Fruit fly (Drosophila melanogaster) whole organism, embryonic: ENCODE measurements around the gene CG32847.

ENCODE experiments used
- Adf1 ChIP-seq: fragments of 200-800 bp; sonication (Bioruptor generic); IDR thresholded peaks from 2 replicates; pipeline ENCODE4 v1.3.6; 2022; ENCODE audit warnings: missing biosample characterization, missing genetic modification characterization
- CG12299 ChIP-seq: fragments of 200-800 bp; sonication (Bioruptor generic); optimal IDR thresholded peaks from 2 replicates; lab custom pipeline; 2018; ENCODE audit warnings: missing biosample characterization, mild to moderate bottlenecking, missing genetic modification characterization
- CG13287 ChIP-seq: fragments of 200-800 bp; sonication (Bioruptor generic); IDR thresholded peaks from 2 replicates; pipeline ENCODE4 v1.3.6; 2022; ENCODE audit warnings: missing biosample characterization, missing genetic modification characterization; ENCODE audit not compliant: partially characterized antibody
- CG34422 ChIP-seq: fragments of 200-800 bp; sonication (Bioruptor generic); IDR thresholded peaks from 3 replicates; pipeline ENCODE4 v1.3.6; 2022; ENCODE audit warnings: missing biosample characterization, missing genetic modification characterization
- CG3726 ChIP-seq: fragments of 200-800 bp; sonication (Bioruptor generic); IDR thresholded peaks from 3 replicates; pipeline ENCODE4, ENCODE4 v1.3.6; 2022; ENCODE audit warnings: missing biosample characterization, missing genetic modification characterization
- CG43689 ChIP-seq: fragments of 200-800 bp; sonication (Bioruptor generic); IDR thresholded peaks from 2 replicates; pipeline ENCODE4 v1.3.6; 2022; ENCODE audit warnings: missing biosample characterization, missing genetic modification characterization
- CG6683 ChIP-seq: fragments of 200-800 bp; sonication (Bioruptor generic); optimal IDR thresholded peaks from 2 replicates; lab custom pipeline; 2017; ENCODE audit warnings: missing biosample characterization, mild to moderate bottlenecking, missing genetic modification characterization, missing genetic modification reagents
- CG6854 ChIP-seq: fragments of 200-800 bp; sonication (Bioruptor generic); optimal IDR thresholded peaks from 3 replicates; lab custom pipeline; 2017; ENCODE audit warnings: missing biosample characterization, mild to moderate bottlenecking, missing genetic modification characterization
- Deaf1 ChIP-seq: fragments of 200-800 bp; optimal IDR thresholded peaks from 3 replicates; lab custom pipeline; 2019; ENCODE audit warnings: missing biosample characterization, mild to moderate bottlenecking, missing genetic modification characterization, moderate library complexity
- Dfd ChIP-seq, 2 experiments: fragments of >200 bp; optimal IDR thresholded peaks; 2 replicates each; lab custom pipeline; 2017; ENCODE audit warnings: missing biosample characterization in 2 of 2, missing genetic modification characterization in 2 of 2
- Dip2 ChIP-seq: fragments of 200-800 bp; sonication (Bioruptor generic); IDR thresholded peaks from 2 replicates; pipeline ENCODE4 v1.3.6; 2022; ENCODE audit warnings: missing biosample characterization, missing genetic modification characterization
- Drgx ChIP-seq: fragments of 200-800 bp; sonication (Bioruptor generic); IDR thresholded peaks from 2 replicates; pipeline ENCODE4 v1.3.6; 2022; ENCODE audit warnings: missing biosample characterization, missing genetic modification characterization
- Eip74EF ChIP-seq, 2 experiments: fragments of 200-800 bp in 1 of 2; fragments of >200 bp in 1 of 2; sonication (Bioruptor generic) in 1 of 2; optimal IDR thresholded peaks; 2 replicates each; lab custom pipeline; 2017 to 2019; ENCODE audit warnings: missing biosample characterization in 2 of 2, missing genetic modification characterization in 2 of 2, mild to moderate bottlenecking in 1 of 2, moderate library complexity in 1 of 2
- Lim3 ChIP-seq: fragments of 200-800 bp; sonication (Bioruptor generic); IDR thresholded peaks from 2 replicates; pipeline ENCODE4 v1.3.6; 2022; ENCODE audit warnings: missing biosample characterization, missing genetic modification characterization
- Opbp ChIP-seq: fragments of 200-800 bp; sonication (Bioruptor generic); IDR thresholded peaks from 3 replicates; pipeline ENCODE4 v1.3.6; 2022; ENCODE audit warnings: missing biosample characterization, missing genetic modification characterization; ENCODE audit not compliant: partially characterized antibody
- Poxn ChIP-seq: fragments of 200-800 bp; sonication (Bioruptor generic); IDR thresholded peaks from 2 replicates; pipeline ENCODE4 v1.3.6; 2022; ENCODE audit warnings: missing biosample characterization, missing genetic modification characterization
- TFAM ChIP-seq: fragments of 200-800 bp; sonication (Bioruptor generic); optimal IDR thresholded peaks from 2 replicates; lab custom pipeline; 2017; ENCODE audit warnings: missing biosample characterization, missing genetic modification characterization, inconsistent platforms
- bbx ChIP-seq: fragments of 200-800 bp; sonication (Bioruptor generic); IDR thresholded peaks from 2 replicates; pipeline ENCODE4 v1.3.6; 2022; ENCODE audit warnings: missing biosample characterization, missing genetic modification characterization; ENCODE audit not compliant: partially characterized antibody
- cas ChIP-seq: fragments of 200-800 bp; sonication (Bioruptor generic); IDR thresholded peaks from 2 replicates; pipeline ENCODE4 v1.3.6; 2022; ENCODE audit warnings: missing biosample characterization, missing genetic modification characterization
- cato ChIP-seq: fragments of 200-800 bp; sonication (Bioruptor generic); optimal IDR thresholded peaks from 2 replicates; lab custom pipeline; 2016; ENCODE audit warnings: missing biosample characterization, missing genetic modification characterization, borderline replicate concordance
- cg ChIP-seq: fragments of 200-800 bp; sonication (Bioruptor generic); optimal IDR thresholded peaks from 3 replicates; lab custom pipeline; 2019; ENCODE audit warnings: missing biosample characterization, mild to moderate bottlenecking, missing genetic modification characterization, moderate library complexity
- chinmo ChIP-seq: fragments of 200-800 bp; sonication (Bioruptor generic); IDR thresholded peaks from 4 replicates; pipeline ENCODE4 v1.3.6; 2022; ENCODE audit warnings: missing biosample characterization, missing genetic modification characterization; ENCODE audit not compliant: partially characterized antibody
- crol ChIP-seq: fragments of 200-800 bp; sonication (Bioruptor generic); IDR thresholded peaks from 2 replicates; pipeline ENCODE4 v1.3.6; 2022; ENCODE audit warnings: missing biosample characterization, missing genetic modification characterization
- dm ChIP-seq: fragments of 200-800 bp; sonication (Bioruptor generic); optimal IDR thresholded peaks from 3 replicates; lab custom pipeline; 2016; ENCODE audit warnings: missing biosample characterization, missing genetic modification characterization
- dpn ChIP-seq, 2 experiments: fragments of 200-800 bp; sonication (Bioruptor generic); optimal IDR thresholded peaks; 3 replicates each; lab custom pipeline; 2016; ENCODE audit warnings: missing biosample characterization in 2 of 2, missing genetic modification characterization in 2 of 2
- lov ChIP-seq, 2 experiments: fragments of 200-800 bp in 1 of 2; fragments of >200 bp in 1 of 2; sonication (Bioruptor generic) in 1 of 2; IDR thresholded peaks in 1 of 2; optimal IDR thresholded peaks in 1 of 2; 2 replicates in 1 of 2; 3 replicates in 1 of 2; pipeline versions ENCODE4 v1.3.6 to Lab custom; 2017 to 2022; ENCODE audit warnings: missing biosample characterization in 1 of 2, missing genetic modification characterization in 1 of 2
- mld ChIP-seq: fragments of 200-800 bp; sonication (Bioruptor generic); IDR thresholded peaks from 3 replicates; pipeline ENCODE4 v1.3.6; 2022; ENCODE audit warnings: missing biosample characterization, missing genetic modification characterization; ENCODE audit not compliant: partially characterized antibody
- nerfin-2 ChIP-seq: fragments of 200-800 bp; sonication (Bioruptor generic); IDR thresholded peaks from 2 replicates; pipeline ENCODE4 v1.3.6; 2022; ENCODE audit warnings: missing biosample characterization, missing genetic modification characterization; ENCODE audit not compliant: partially characterized antibody
- nmo ChIP-seq: fragments of 200-800 bp; sonication (Bioruptor generic); optimal IDR thresholded peaks from 2 replicates; lab custom pipeline; 2018; ENCODE audit warnings: missing biosample characterization, mild to moderate bottlenecking, missing genetic modification characterization, moderate library complexity
- nom ChIP-seq: fragments of 200-800 bp; sonication (Bioruptor generic); optimal IDR thresholded peaks from 2 replicates; lab custom pipeline; 2017; ENCODE audit warnings: missing biosample characterization, missing genetic modification characterization, mild to moderate bottlenecking, moderate library complexity, missing genetic modification reagents
- onecut ChIP-seq: fragments of 200-800 bp; sonication (Bioruptor generic); IDR thresholded peaks from 2 replicates; pipeline ENCODE4 v1.3.6; 2022; ENCODE audit warnings: missing biosample characterization, missing genetic modification characterization
- row ChIP-seq: fragments of 200-800 bp; sonication (Bioruptor generic); IDR thresholded peaks from 3 replicates; pipeline ENCODE4 v1.3.6; 2022; ENCODE audit warnings: missing biosample characterization, missing genetic modification characterization
- tap ChIP-seq: fragments of 200-800 bp; optimal IDR thresholded peaks from 3 replicates; lab custom pipeline; 2019; ENCODE audit warnings: missing biosample characterization, mild to moderate bottlenecking, missing genetic modification characterization, moderate library complexity
- ttk ChIP-seq: fragments of 200-800 bp; sonication (Bioruptor generic); IDR thresholded peaks from 2 replicates; pipeline ENCODE4 v2.1.2; 2022; ENCODE audit warnings: missing biosample characterization, missing genetic modification characterization

Gene CG32847

dm6 chr3L:15104849-15105555 lies 16.4 kb upstream of the CG32847 start (continued):
- TF ChIP-seq CG6683 (GFP tag; lab: Kevin White, UChicago) (no peak), Poxn (GFP tag; lab: Robert Waterston, UW) (no peak), row (GFP tag; lab: Robert Waterston, UW) (peak; percentile 90), lov (optimal IDR thresholded peaks at IDR 0.05; lab: Kevin White, UChicago) (no peak), lov (GFP tag; IDR thresholded peaks at IDR 0.05; lab: Robert Waterston, UW) (no peak), dm (GFP tag; lab: Kevin White, UChicago) (no peak), CG34422 (no peak; the same call in 2 of the 3 replicates), CG13287 (GFP tag; lab: Robert Waterston, UW) (0 out of 2 replicates have a peak, but pooled peaks have one; percentile 3), tap (peak; percentile 28), mld (GFP tag; lab: Robert Waterston, UW) (no peak), Eip74EF (GFP tag; optimal IDR thresholded peaks at IDR 0.05; lab: Kevin White, UChicago) (no peak), nerfin-2 (no peak), cas (GFP tag; lab: Robert Waterston, UW) (no peak), ttk (GFP tag; lab: Robert Waterston, UW) (no peak)

DNA sequence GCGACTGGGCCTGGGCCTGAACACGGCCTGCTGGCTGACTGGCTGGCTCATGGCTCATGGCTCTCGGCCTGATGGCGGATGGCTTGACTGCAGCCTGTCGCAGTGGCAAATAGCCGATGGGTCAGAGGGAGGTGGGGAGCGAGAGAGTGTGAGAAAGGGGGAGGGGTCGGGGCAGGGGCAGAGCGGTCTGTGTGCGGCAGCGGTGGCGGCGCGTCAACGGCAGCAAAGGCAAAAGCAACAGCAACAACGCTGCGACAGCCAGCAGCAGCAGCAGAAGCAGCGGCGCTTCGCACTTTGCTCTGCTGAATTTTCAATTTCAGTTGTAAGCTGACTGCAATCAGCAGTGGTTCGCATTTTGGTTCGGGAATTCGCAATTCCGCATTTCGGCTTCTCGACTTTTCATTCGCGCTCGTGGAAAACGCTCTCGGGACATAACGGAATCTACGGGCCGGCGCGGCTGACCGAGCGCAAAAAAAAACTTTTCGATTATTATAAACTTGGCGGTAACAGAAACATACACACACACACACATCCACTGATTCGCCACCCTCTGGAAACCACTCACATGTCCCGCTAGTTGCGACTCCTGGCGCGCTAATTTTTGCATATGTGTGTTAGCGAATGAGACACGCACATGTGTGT lies 15.7 kb upstream of the CG32847 start, which contains the start of gene CG45071:
Gene CG45071, plus strand, starts transcription at position 317 of the 642 bp plus-strand sequence.
- TF ChIP-seq CG43689, result 0 out of 2 replicates have a peak, but pooled peaks have one; percentile 15
- TF ChIP-seq CG12299 (tag; lab: Kevin White, UChicago), result no peak
- TF ChIP-seq nom (GFP tag; lab: Kevin White, UChicago), result peak; percentile 47
- TF ChIP-seq Adf1 (GFP tag; lab: Robert Waterston, UW), result peak; percentile 48
- TF ChIP-seq Dfd (GFP tag; optimal IDR thresholded peaks at IDR 0.05; lab: Kevin White, UChicago), result no peak
- 0 out of 4 replicates have a peak, but pooled peaks have one; percentile 61 for TF ChIP-seq chinmo
- 0 out of 3 replicates have a peak, but pooled peaks have one; percentile 16 for TF ChIP-seq Opbp (GFP tag; lab: Robert Waterston, UW)
- TF ChIP-seq Lim3, result no peak
- TF ChIP-seq CG6854 (GFP tag; lab: Kevin White, UChicago), result peak; percentile 59
- 0 out of 3 replicates have a peak, but pooled peaks have one; percentile 51 for TF ChIP-seq CG3726 (GFP tag; lab: Robert Waterston, UW)
- peak; percentile 2 for TF ChIP-seq cg
- peak; percentile 93 for TF ChIP-seq crol
- no peak for TF ChIP-seq Dip2 (GFP tag; lab: Robert Waterston, UW)
- TF ChIP-seq Drgx, result peak; percentile 25; the same call in 1 of the 2 replicates
- peak; percentile 79 for TF ChIP-seq onecut (GFP tag; lab: Robert Waterston, UW)
- TF ChIP-seq dpn (GFP tag; optimal IDR thresholded peaks at IDR 0.05; lab: Kevin White, UChicago), result no peak
- TF ChIP-seq bbx (GFP tag; lab: Robert Waterston, UW), result peak; percentile 11; the same call in 1 of the 2 replicates
- TF ChIP-seq Deaf1 (tag; lab: Kevin White, UChicago), result peak; percentile 26
- TF ChIP-seq cato (GFP tag; lab: Kevin White, UChicago), result no peak
- TF ChIP-seq TFAM (GFP tag; lab: Kevin White, UChicago), result no peak
- TF ChIP-seq nmo, result no peak
- TF ChIP-seq, all 482 proteins: peak for 13
